Fruit fly (Drosophila melanogaster) whole organism, pupa: Measurements from ENCODE around the gene Inx7.

Experiments used
- CG10348 ChIP-seq: fragments of 200-800 bp; sonication (Bioruptor generic); IDR thresholded peaks from 2 replicates; pipeline ENCODE4 v1.3.6; 2022; ENCODE audit warnings: missing biosample characterization, missing genetic modification characterization
- CG12605 ChIP-seq: fragments of 200-800 bp; sonication (Bioruptor generic); IDR thresholded peaks from 2 replicates; pipeline ENCODE4 v1.3.6; 2022; ENCODE audit warnings: missing biosample characterization, missing genetic modification characterization
- CG13204 ChIP-seq: fragments of 200-800 bp; sonication (Bioruptor generic); optimal IDR thresholded peaks from 2 replicates; lab custom pipeline; 2018; ENCODE audit warnings: missing biosample characterization, mild to moderate bottlenecking, missing genetic modification characterization, moderate library complexity
- CG14655 ChIP-seq: fragments of 200-800 bp; sonication (Bioruptor generic); optimal IDR thresholded peaks from 3 replicates; lab custom pipeline; 2017; ENCODE audit warnings: mild to moderate bottlenecking, missing biosample characterization, missing genetic modification reagents, missing genetic modification characterization
- CG15710 ChIP-seq: fragments of 200-800 bp; sonication (Bioruptor generic); optimal IDR thresholded peaks from 2 replicates; lab custom pipeline; 2018; ENCODE audit warnings: missing biosample characterization, mild to moderate bottlenecking, missing genetic modification characterization, moderate library complexity
- CG17806 ChIP-seq: fragments of 200-800 bp; sonication (Bioruptor generic); optimal IDR thresholded peaks from 2 replicates; lab custom pipeline; 2018; ENCODE audit warnings: missing biosample characterization, mild to moderate bottlenecking, missing genetic modification characterization, moderate library complexity
- CG32121 ChIP-seq: fragments of 200-800 bp; sonication (Bioruptor generic); IDR thresholded peaks from 2 replicates; pipeline ENCODE4 v1.3.6; 2022; ENCODE audit warnings: missing biosample characterization, missing genetic modification characterization
- CG34367 ChIP-seq: fragments of 200-800 bp; sonication (Bioruptor generic); optimal IDR thresholded peaks from 2 replicates; lab custom pipeline; 2018; ENCODE audit warnings: missing biosample characterization, mild to moderate bottlenecking, missing genetic modification characterization
- CG4496 ChIP-seq: fragments of 200-800 bp; sonication (Bioruptor generic); IDR thresholded peaks from 3 replicates; pipeline ENCODE4 v1.3.6; 2022; ENCODE audit warnings: missing biosample characterization, missing genetic modification characterization
- CG8159 ChIP-seq: fragments of 200-800 bp; sonication (Bioruptor generic); optimal IDR thresholded peaks from 3 replicates; lab custom pipeline; 2018; ENCODE audit warnings: missing biosample characterization, mild to moderate bottlenecking, missing genetic modification characterization, moderate library complexity
- CG8301 ChIP-seq: fragments of 200-800 bp; sonication (Bioruptor generic); optimal IDR thresholded peaks from 2 replicates; lab custom pipeline; 2018; ENCODE audit warnings: missing biosample characterization, mild to moderate bottlenecking, missing genetic modification characterization
- CG9948 ChIP-seq: fragments of 200-800 bp; sonication (Bioruptor generic); optimal IDR thresholded peaks from 2 replicates; lab custom pipeline; 2018; ENCODE audit warnings: missing biosample characterization, mild to moderate bottlenecking, missing genetic modification characterization, moderate library complexity
- D1 ChIP-seq: fragments of 200-800 bp; sonication (Bioruptor generic); optimal IDR thresholded peaks from 2 replicates; lab custom pipeline; 2018; ENCODE audit warnings: missing biosample characterization, mild to moderate bottlenecking, missing genetic modification characterization, moderate library complexity
- EcR ChIP-seq: fragments of 200-800 bp; sonication (Bioruptor generic); optimal IDR thresholded peaks from 3 replicates; lab custom pipeline; 2019; ENCODE audit warnings: missing biosample characterization, missing genetic modification characterization, mild to moderate bottlenecking, moderate library complexity, missing genetic modification reagents
- Ets98B ChIP-seq: fragments of 200-800 bp; sonication (Bioruptor generic); IDR thresholded peaks from 2 replicates; pipeline ENCODE4 v1.3.6; 2022; ENCODE audit warnings: missing biosample characterization, missing genetic modification characterization
- Pif1A ChIP-seq: fragments of 200-800 bp; sonication (Bioruptor generic); optimal IDR thresholded peaks from 3 replicates; lab custom pipeline; 2016; ENCODE audit warnings: missing biosample characterization, missing genetic modification characterization
- Pif1B ChIP-seq: fragments of 200-800 bp; sonication (Bioruptor generic); optimal IDR thresholded peaks from 3 replicates; lab custom pipeline; 2016; ENCODE audit warnings: missing biosample characterization, missing genetic modification characterization
- Snoo ChIP-seq: fragments of 200-800 bp; sonication (Bioruptor generic); optimal IDR thresholded peaks from 3 replicates; lab custom pipeline; 2017; ENCODE audit warnings: missing biosample characterization, mild to moderate bottlenecking, missing genetic modification characterization, inconsistent platforms
- fd96Ca ChIP-seq: fragments of 200-800 bp; sonication (Bioruptor generic); IDR thresholded peaks from 3 replicates; pipeline ENCODE4 v1.3.6; 2022; ENCODE audit warnings: missing biosample characterization, missing genetic modification characterization
- gl ChIP-seq: fragments of 200-800 bp; sonication (Bioruptor generic); optimal IDR thresholded peaks from 2 replicates; lab custom pipeline; 2018; ENCODE audit warnings: missing biosample characterization, mild to moderate bottlenecking, missing genetic modification characterization
- rn ChIP-seq: fragments of 200-800 bp; sonication (Bioruptor generic); IDR thresholded peaks from 2 replicates; pipeline ENCODE4 v1.3.6; 2022; ENCODE audit warnings: missing biosample characterization, missing genetic modification characterization

Inx7 gene

dm6 chrX:7013320-7014214 is 20.2 kb upstream of the Inx7 start, which contains the start of the genes CG3032 and CG4593:
Gene CG3032, minus strand, starts transcription at chrX:7013881.
Gene CG4593, plus strand, starts transcription at chrX:7013887.
- TF ChIP-seq CG15710 (peak; percentile 84), CG8301 (peak; percentile 91), CG17806 (tag; lab: Kevin White, UChicago) (peak; percentile 87), gl (tag; lab: Kevin White, UChicago) (peak; percentile 31), fd96Ca (GFP tag; lab: Robert Waterston, UW) (peak; percentile 91), CG13204 (peak; percentile 15), Pif1A (peak; percentile 85), CG9948 (peak; percentile 82), D1 (tag; lab: Kevin White, UChicago) (no peak), Ets98B (GFP tag; lab: Robert Waterston, UW) (peak; percentile 98), CG8159 (tag; lab: Kevin White, UChicago) (peak; percentile 97), CG4496 (GFP tag; lab: Robert Waterston, UW) (peak; percentile 98), Snoo (tag; lab: Kevin White, UChicago) (peak; percentile 79), EcR (GFP tag; lab: Kevin White, UChicago) (no peak), CG12605 (peak; percentile 97), CG10348 (GFP tag; lab: Robert Waterston, UW) (peak; percentile 92), Pif1B (peak; percentile 75), CG34367 (peak; percentile 87), CG14655 (GFP tag; lab: Kevin White, UChicago) (peak; percentile 90), rn (GFP tag; lab: Robert Waterston, UW) (peak; percentile 93), CG32121 (peak; percentile 96)
- TF ChIP-seq, all 21 proteins: peak for 19

dm6 chrX:7011063-7011743 is 17.8 kb upstream of the Inx7 start, which contains the start of the genes cm, sloth1 and sloth2:
Gene cm, minus strand, starts transcription at chrX:7011145.
Gene sloth1, plus strand, starts transcription at chrX:7011357.
Gene sloth2, plus strand, starts transcription at chrX:7011357.
- TF ChIP-seq Pif1B, result peak; percentile 80
- TF ChIP-seq CG8301, result peak; percentile 72
- TF ChIP-seq EcR (GFP tag; lab: Kevin White, UChicago), result no peak
- no peak for TF ChIP-seq CG10348 (GFP tag; lab: Robert Waterston, UW)
- peak; percentile 76 for TF ChIP-seq CG8159 (tag; lab: Kevin White, UChicago)
- peak; percentile 82 for TF ChIP-seq CG15710
- TF ChIP-seq CG9948, result peak; percentile 64
- peak; percentile 84 for TF ChIP-seq fd96Ca (GFP tag; lab: Robert Waterston, UW)
- TF ChIP-seq Ets98B (GFP tag; lab: Robert Waterston, UW), result peak; percentile 78
- TF ChIP-seq D1 (tag; lab: Kevin White, UChicago), result no peak
- TF ChIP-seq CG4496 (GFP tag; lab: Robert Waterston, UW), result peak; percentile 84
- TF ChIP-seq CG34367, result peak; percentile 77
- TF ChIP-seq CG12605, result peak; percentile 62; the same call in 1 of the 2 replicates
- TF ChIP-seq gl (tag; lab: Kevin White, UChicago), result peak; percentile 50
- peak; percentile 75 for TF ChIP-seq CG14655 (GFP tag; lab: Kevin White, UChicago)
- TF ChIP-seq Snoo (tag; lab: Kevin White, UChicago), result peak; percentile 68
- peak; percentile 35 for TF ChIP-seq CG13204
- TF ChIP-seq CG32121, result peak; percentile 85
- peak; percentile 71 for TF ChIP-seq CG17806 (tag; lab: Kevin White, UChicago)
- TF ChIP-seq Pif1A, result peak; percentile 83
- TF ChIP-seq rn (GFP tag; lab: Robert Waterston, UW), result peak; percentile 34; the same call in 1 of the 2 replicates

dm6 chrX:7008102-7009087 is 15.0 kb upstream of the Inx7 start:
- TF ChIP-seq CG10348 (GFP tag; lab: Robert Waterston, UW), result 0 out of 2 replicates have a peak, but pooled peaks have one; percentile 37
- TF ChIP-seq CG4496 (GFP tag; lab: Robert Waterston, UW), result peak; percentile 78
- peak; percentile 73 for TF ChIP-seq CG8301
- TF ChIP-seq D1 (tag; lab: Kevin White, UChicago), result no peak
- TF ChIP-seq CG32121, result peak; percentile 75; the same call in 1 of the 2 replicates
- TF ChIP-seq CG15710, result peak; percentile 76
- peak; percentile 66 for TF ChIP-seq Pif1A
- TF ChIP-seq Ets98B (GFP tag; lab: Robert Waterston, UW), result peak; percentile 65
- peak; percentile 56 for TF ChIP-seq Snoo (tag; lab: Kevin White, UChicago)
- peak; percentile 79 for TF ChIP-seq CG8159 (tag; lab: Kevin White, UChicago)
- peak; percentile 58 for TF ChIP-seq gl (tag; lab: Kevin White, UChicago)
- peak; percentile 69 for TF ChIP-seq CG17806 (tag; lab: Kevin White, UChicago)
- peak; percentile 9 for TF ChIP-seq Pif1B
- TF ChIP-seq CG12605, result no peak; the same call in 1 of the 2 replicates
- TF ChIP-seq CG34367, result peak; percentile 66
- peak; percentile 78 for TF ChIP-seq EcR (GFP tag; lab: Kevin White, UChicago)
- TF ChIP-seq CG9948, result peak; percentile 74
- TF ChIP-seq CG14655 (GFP tag; lab: Kevin White, UChicago), result peak; percentile 77
- peak; percentile 32; the same call in 1 of the 2 replicates for TF ChIP-seq rn (GFP tag; lab: Robert Waterston, UW)
- TF ChIP-seq fd96Ca (GFP tag; lab: Robert Waterston, UW), result peak; percentile 73; the same call in 2 of the 3 replicates
- no peak for TF ChIP-seq CG13204
